Fruit fly (Drosophila melanogaster): Measurements from ENCODE around the gene cpb.

The cpb gene

dm6 chr2L:1730914-1731313 lies 26.2 kb downstream of the cpb start:
- peak; percentile 35 for TF ChIP-seq CG17801 (GFP tag; optimal IDR thresholded peaks at IDR 0.05; ENCODE audit: partially characterized antibody)

dm6 chr2L:1732189-1732588 lies 27.5 kb downstream of the cpb start, which contains the start of the genes CG17652 and CG17646:
TSS of gene CG17652 (minus strand) at chr2L:1732356.
TSS of gene CG17646 (plus strand) at chr2L:1732524.
- no peak for TF ChIP-seq CG17801 (GFP tag; optimal IDR thresholded peaks at IDR 0.05; ENCODE audit: partially characterized antibody)

dm6 chr2L:1733155-1733813 lies 28.6 kb downstream of the cpb start:
- TF ChIP-seq CG17801 (GFP tag; optimal IDR thresholded peaks at IDR 0.05; ENCODE audit: partially characterized antibody), result no peak

- no peak for TF ChIP-seq CG17801 (GFP tag; optimal IDR thresholded peaks at IDR 0.05; ENCODE audit: partially characterized antibody)
These were observed 30.4 kb downstream of the cpb start for dm6 chr2L:1735133-1735532.

- peak; percentile 63 for TF ChIP-seq CG17801 (GFP tag; optimal IDR thresholded peaks at IDR 0.05; ENCODE audit: partially characterized antibody)
These were observed 32.4 kb downstream of the cpb start for dm6 chr2L:1737057-1737581.

- no peak for TF ChIP-seq CG17801 (GFP tag; optimal IDR thresholded peaks at IDR 0.05; ENCODE audit: partially characterized antibody)
These were observed 33.4 kb downstream of the cpb start for dm6 chr2L:1738054-1738453.

dm6 chr2L:1740095-1740494 lies 35.4 kb downstream of the cpb start:
- no peak for TF ChIP-seq CG17801 (GFP tag; optimal IDR thresholded peaks at IDR 0.05; ENCODE audit: partially characterized antibody)

dm6 chr2L:1743800-1744199 lies 39.1 kb downstream of the cpb start:
- no peak for TF ChIP-seq CG17801 (GFP tag; optimal IDR thresholded peaks at IDR 0.05; ENCODE audit: partially characterized antibody)

dm6 chr2L:1748410-1748809 lies 43.7 kb downstream of the cpb start:
- TF ChIP-seq CG17801 (GFP tag; optimal IDR thresholded peaks at IDR 0.05; ENCODE audit: partially characterized antibody), result no peak

- TF ChIP-seq CG17801 (GFP tag; optimal IDR thresholded peaks at IDR 0.05; ENCODE audit: partially characterized antibody), result no peak
These were observed 47.3 kb downstream of the cpb start, which contains the start of the genes CG17712 and CG17648 for dm6 chr2L:1751953-1752352. TSS of gene CG17712 (minus strand) at chr2L:1752122. TSS of gene CG17648 (plus strand) at chr2L:1752308.

dm6 chr2L:1756351-1756750 lies 51.6 kb downstream of the cpb start, which contains the start of gene Gr22f:
TSS of gene Gr22f (minus strand) at chr2L:1756451.
- TF ChIP-seq CG17801 (GFP tag; optimal IDR thresholded peaks at IDR 0.05; ENCODE audit: partially characterized antibody), result no peak

Measured in ovary, adult (tissue).